Worm (Caenorhabditis elegans): Measurements from ENCODE around the gene F10G7.9.
A peak's percentile ranks its signal among the peaks of the same experiment; 100 is the strongest.

Gene F10G7.9

DNA sequence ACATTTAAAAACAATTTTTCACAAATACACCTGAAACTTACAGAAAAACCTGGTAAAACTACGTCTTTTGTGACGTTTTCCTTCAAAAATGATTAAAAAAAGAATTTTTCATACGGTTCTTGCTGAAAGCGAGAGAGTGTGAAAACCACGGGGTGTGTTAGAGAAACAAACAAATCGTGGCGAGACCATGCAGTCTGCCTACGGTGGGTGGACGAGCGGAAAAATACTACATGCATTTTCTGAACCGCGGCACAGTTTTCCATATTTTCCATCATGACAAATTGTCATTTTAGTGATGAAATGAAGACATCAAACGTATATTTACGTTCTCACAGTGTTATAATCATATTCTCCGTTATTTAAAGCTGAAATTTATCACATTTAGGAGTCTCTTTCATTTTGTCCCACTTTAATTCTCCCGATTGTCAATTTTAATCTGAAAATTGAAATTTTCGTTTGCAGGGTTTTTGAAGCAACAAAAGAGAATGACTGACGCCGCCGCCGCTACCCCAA is at the start of gene F10G7.9, which contains the start of gene tsn-1:
F10G7.9 (minus strand) TSS at position 127 of the 513 bp plus-strand sequence.
tsn-1 (plus strand) TSS at position 463 of the 513 bp plus-strand sequence.
- TF ChIP-seq xbp-1 (tag; optimal IDR thresholded peaks at IDR 0.05): peak; percentile 49
- no peak for TF ChIP-seq aly-2 (tag; optimal IDR thresholded peaks at IDR 0.05)
- TF ChIP-seq ceh-82 (tag; optimal IDR thresholded peaks at IDR 0.05): peak; percentile 21 to 62 (median 38)
- no peak for TF ChIP-seq egl-13 (tag; optimal IDR thresholded peaks at IDR 0.05)
- peak; percentile 41 for TF ChIP-seq F16B12.6 (tag; optimal IDR thresholded peaks at IDR 0.05)
- TF ChIP-seq ama-1 (optimal IDR thresholded peaks at IDR 0.05): no peak
- TF ChIP-seq nhr-237 (tag; optimal IDR thresholded peaks at IDR 0.05): no peak
- TF ChIP-seq elt-2 (tag; optimal IDR thresholded peaks at IDR 0.05): peak; percentile 37
- no peak for TF ChIP-seq ceh-90 (tag; optimal IDR thresholded peaks at IDR 0.05)
- TF ChIP-seq lin-13 (GFP tag; optimal IDR thresholded peaks at IDR 0.05): peak; percentile 50
- TF ChIP-seq ztf-11 (tag; optimal IDR thresholded peaks at IDR 0.05): no peak
- TF ChIP-seq swsn-7 (tag; optimal IDR thresholded peaks at IDR 0.05): peak; percentile 47
- peak; percentile 50 for TF ChIP-seq isw-1 (GFP tag; IDR thresholded peaks at IDR 0.05)
- no peak for TF ChIP-seq nhr-84 (tag; optimal IDR thresholded peaks at IDR 0.05)
- peak; percentile 74 for TF ChIP-seq nhr-85 (tag)
- TF ChIP-seq nhr-20 (tag; optimal IDR thresholded peaks at IDR 0.05): peak; percentile 58
- peak in 1 of 2 experiments; percentile 59 for TF ChIP-seq mdl-1 (tag; optimal IDR thresholded peaks at IDR 0.05)
- TF ChIP-seq lin-15B (tag; optimal IDR thresholded peaks at IDR 0.05): peak; percentile 46
- TF ChIP-seq unc-130 (tag; optimal IDR thresholded peaks at IDR 0.05): peak; percentile 32
- peak; percentile 57 to 76 (median 72) for TF ChIP-seq dpl-1 (GFP tag; optimal IDR thresholded peaks at IDR 0.05)
- TF ChIP-seq skn-1 (tag; optimal IDR thresholded peaks at IDR 0.05): peak; percentile 59
- TF ChIP-seq nhr-47 (tag; optimal IDR thresholded peaks at IDR 0.05): peak; percentile 66
- peak; percentile 44; the same call in 1 of the 2 replicates for TF ChIP-seq nhr-19 (GFP tag; conservative IDR thresholded peaks at IDR 0.05)
- TF ChIP-seq lin-35 (GFP tag; optimal IDR thresholded peaks at IDR 0.05): peak; percentile 61 to 86
- TF ChIP-seq egl-27 (tag; optimal IDR thresholded peaks at IDR 0.05): no peak
- TF ChIP-seq hpl-2 (GFP tag; optimal IDR thresholded peaks at IDR 0.05): no peak
- TF ChIP-seq efl-1 (optimal IDR thresholded peaks at IDR 0.05): peak; percentile 80 to 87
- peak; percentile 70 to 96 for TF ChIP-seq efl-1 (GFP tag; optimal IDR thresholded peaks at IDR 0.05 in 1 of 2)
- peak; percentile 45 for TF ChIP-seq tbx-2 (tag; optimal IDR thresholded peaks at IDR 0.05)
- TF ChIP-seq unc-30 (tag; optimal IDR thresholded peaks at IDR 0.05): no peak
- no peak for TF ChIP-seq ceh-63 (GFP tag; optimal IDR thresholded peaks at IDR 0.05)
- TF ChIP-seq lsy-2 (tag; optimal IDR thresholded peaks at IDR 0.05): peak; percentile 93 to 98
- TF ChIP-seq lin-14 (GFP tag; optimal IDR thresholded peaks at IDR 0.05): peak; percentile 68
- peak; percentile 48 for TF ChIP-seq C16A3.4 (tag; optimal IDR thresholded peaks at IDR 0.05)
- peak; percentile 2 for TF ChIP-seq nhr-90 (tag; optimal IDR thresholded peaks at IDR 0.05; ENCODE audit: poor library complexity)
- peak; percentile 69 for TF ChIP-seq rnt-1 (tag; optimal IDR thresholded peaks at IDR 0.05)
- peak; percentile 33 for TF ChIP-seq unc-86 (tag; optimal IDR thresholded peaks at IDR 0.05)
- TF ChIP-seq snu-23 (GFP tag; optimal IDR thresholded peaks at IDR 0.05): peak; percentile 68
- TF ChIP-seq nhr-71 (tag; optimal IDR thresholded peaks at IDR 0.05): peak; percentile 71

DNA sequence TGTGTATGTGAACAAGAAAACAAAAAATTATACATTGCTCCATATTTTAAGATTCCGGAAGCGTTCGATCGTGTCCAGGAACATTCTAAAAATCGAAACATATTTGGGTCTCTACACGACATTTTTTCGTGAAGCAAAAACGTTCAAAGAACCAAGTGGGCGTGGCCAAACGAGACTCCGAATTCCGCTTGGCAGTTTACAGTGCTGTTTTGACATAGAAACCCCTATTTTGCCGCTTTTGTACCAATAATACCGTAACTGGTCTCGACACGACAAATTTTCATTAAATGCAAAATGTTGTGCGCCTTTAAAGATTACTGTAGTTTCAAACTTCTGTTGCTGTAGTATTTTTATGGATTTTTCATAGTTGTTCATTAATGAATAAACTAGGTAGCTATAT is 49.4 kb upstream of the F10G7.9 start:
- TF ChIP-seq hlh-4 (tag; optimal IDR thresholded peaks at IDR 0.05): no peak

DNA sequence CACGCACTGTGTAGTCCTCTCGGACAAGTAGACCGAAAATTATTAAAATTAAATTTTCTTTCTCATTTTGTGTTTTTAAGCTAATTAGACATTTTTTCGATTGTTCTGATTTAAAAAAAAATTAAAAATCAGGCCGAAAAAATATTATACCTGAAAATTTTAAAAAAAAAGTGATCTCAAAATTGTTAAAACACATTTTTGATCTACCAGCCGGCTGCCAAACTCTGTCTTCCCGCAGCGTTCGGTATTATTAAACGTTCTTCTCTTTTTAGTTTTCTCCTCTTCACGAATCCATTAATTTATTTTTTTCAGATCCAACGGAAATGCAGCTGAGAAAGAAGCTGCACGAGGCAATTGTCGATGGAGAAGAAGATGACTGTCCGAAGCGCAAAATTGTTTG is 46.8 kb upstream of the F10G7.9 start, which contains the start of gene C27D9.1:
C27D9.1 (plus strand) TSS at position 281 of the 400 bp plus-strand sequence.
- TF ChIP-seq C34B4.2 (tag; optimal IDR thresholded peaks at IDR 0.05) (no peak), nhr-85 (tag) (no peak), dpl-1 (GFP tag; optimal IDR thresholded peaks at IDR 0.05) (no peak), snu-23 (GFP tag; optimal IDR thresholded peaks at IDR 0.05) (no peak), nhr-20 (tag; optimal IDR thresholded peaks at IDR 0.05) (no peak)
